Worm (Caenorhabditis elegans): Measurements from ENCODE around the gene ZK721.3.

Gene ZK721.3

ce11 chrX:8805475-8805874 lies 21.1 kb downstream of the ZK721.3 start:
- TF ChIP-seq ztf-1 (GFP tag; conservative IDR thresholded peaks at IDR 0.05) (no peak), mbf-1 (tag; optimal IDR thresholded peaks at IDR 0.05) (no peak), nhr-77 (tag; optimal IDR thresholded peaks at IDR 0.05) (no peak), snpc-4 (tag; optimal IDR thresholded peaks at IDR 0.05) (no peak), crh-2 (tag; optimal IDR thresholded peaks at IDR 0.05) (no peak), nhr-12 (tag; optimal IDR thresholded peaks at IDR 0.05) (no peak), skn-1 (tag; optimal IDR thresholded peaks at IDR 0.05) (no peak), lin-13 (GFP tag; optimal IDR thresholded peaks at IDR 0.05) (no peak), peb-1 (tag; optimal IDR thresholded peaks at IDR 0.05) (no peak), lin-11 (tag; optimal IDR thresholded peaks at IDR 0.05) (no peak), nhr-25 (tag; optimal IDR thresholded peaks at IDR 0.05) (no peak), ztf-11 (tag; optimal IDR thresholded peaks at IDR 0.05) (no peak), nhr-21 (tag; optimal IDR thresholded peaks at IDR 0.05) (no peak), nhr-11 (tag; optimal IDR thresholded peaks at IDR 0.05) (no peak), Y55F3AM.14 (GFP tag; optimal IDR thresholded peaks at IDR 0.05) (no peak), lsy-2 (tag; optimal IDR thresholded peaks at IDR 0.05) (no peak), nhr-237 (tag; optimal IDR thresholded peaks at IDR 0.05) (no peak), blmp-1 (tag; optimal IDR thresholded peaks at IDR 0.05; ENCODE audit: insufficient read depth) (no peak)

- peak; percentile 35 for TF ChIP-seq lin-11 (tag; optimal IDR thresholded peaks at IDR 0.05)
- TF ChIP-seq ceh-82 (tag; optimal IDR thresholded peaks at IDR 0.05) = no peak
- TF ChIP-seq F13H6.1 (tag; optimal IDR thresholded peaks at IDR 0.05) = peak; percentile 41
- TF ChIP-seq lsy-2 (tag; optimal IDR thresholded peaks at IDR 0.05) = peak in 1 of 2 experiments; percentile 22
- TF ChIP-seq skn-1 (tag; optimal IDR thresholded peaks at IDR 0.05) = no peak
- TF ChIP-seq mbf-1 (tag; optimal IDR thresholded peaks at IDR 0.05) = no peak
- TF ChIP-seq nhr-129 (tag; optimal IDR thresholded peaks at IDR 0.05) = peak; percentile 30
- TF ChIP-seq egl-27 (tag; optimal IDR thresholded peaks at IDR 0.05) = no peak
- TF ChIP-seq lin-13 (GFP tag; optimal IDR thresholded peaks at IDR 0.05) = peak; percentile 43
- peak in 1 of 2 experiments; percentile 40 for TF ChIP-seq mdl-1 (tag; optimal IDR thresholded peaks at IDR 0.05)
- TF ChIP-seq C34F6.9 (tag; optimal IDR thresholded peaks at IDR 0.05) = peak; percentile 37
- TF ChIP-seq ztf-4 (tag; optimal IDR thresholded peaks at IDR 0.05) = no peak
- TF ChIP-seq nhr-21 (tag; optimal IDR thresholded peaks at IDR 0.05) = peak; percentile 12
- peak; percentile 18 for TF ChIP-seq sma-9 (GFP tag; optimal IDR thresholded peaks at IDR 0.05)
- no peak for TF ChIP-seq sma-9 (tag; optimal IDR thresholded peaks at IDR 0.05)
- no peak for TF ChIP-seq aly-2 (tag; optimal IDR thresholded peaks at IDR 0.05)
- TF ChIP-seq Y55F3AM.14 (GFP tag; optimal IDR thresholded peaks at IDR 0.05) = peak; percentile 39
- no peak for TF ChIP-seq nhr-11 (tag; optimal IDR thresholded peaks at IDR 0.05)
- peak; percentile 31 for TF ChIP-seq unc-55 (GFP tag; optimal IDR thresholded peaks at IDR 0.05)
- TF ChIP-seq zag-1 (tag; optimal IDR thresholded peaks at IDR 0.05) = peak; percentile 48
These were observed 21.9 kb downstream of the ZK721.3 start, which contains the start of gene R04E5.8 for ce11 chrX:8806070-8806799. R04E5.8 (minus strand) TSS chrX:8806120.

- TF ChIP-seq C34F6.9 (tag; optimal IDR thresholded peaks at IDR 0.05) (no peak), mdl-1 (tag; optimal IDR thresholded peaks at IDR 0.05) (no peak), unc-55 (GFP tag; optimal IDR thresholded peaks at IDR 0.05) (peak; percentile 36)
These were observed 24.4 kb downstream of the ZK721.3 start for ce11 chrX:8808740-8809139.

- TF ChIP-seq nhr-10 (tag; optimal IDR thresholded peaks at IDR 0.05) (no peak), unc-39 (tag; optimal IDR thresholded peaks at IDR 0.05) (no peak), elt-1 (tag; optimal IDR thresholded peaks at IDR 0.05) (no peak), Y55F3AM.14 (GFP tag; optimal IDR thresholded peaks at IDR 0.05) (peak; percentile 80), unc-62 (GFP tag; optimal IDR thresholded peaks at IDR 0.05) (no peak), nhr-21 (tag; optimal IDR thresholded peaks at IDR 0.05) (peak; percentile 70), F13H6.1 (tag; optimal IDR thresholded peaks at IDR 0.05) (peak; percentile 92), nhr-11 (tag; optimal IDR thresholded peaks at IDR 0.05) (no peak), gmeb-1 (tag; optimal IDR thresholded peaks at IDR 0.05) (peak; percentile 48), ztf-4 (tag; optimal IDR thresholded peaks at IDR 0.05) (peak; percentile 41), sma-3 (GFP tag; optimal IDR thresholded peaks at IDR 0.05) (peak; percentile 72), nhr-25 (tag; optimal IDR thresholded peaks at IDR 0.05) (peak; percentile 64), mdl-1 (tag; optimal IDR thresholded peaks at IDR 0.05) (peak; percentile 84 to 95), zag-1 (tag; optimal IDR thresholded peaks at IDR 0.05) (peak; percentile 77), snpc-4 (tag; optimal IDR thresholded peaks at IDR 0.05) (peak; percentile 26), lin-11 (tag; optimal IDR thresholded peaks at IDR 0.05) (peak; percentile 96), aly-2 (tag; optimal IDR thresholded peaks at IDR 0.05) (no peak), peb-1 (tag; optimal IDR thresholded peaks at IDR 0.05) (peak; percentile 13), elt-3 (tag; optimal IDR thresholded peaks at IDR 0.05) (no peak), blmp-1 (tag; optimal IDR thresholded peaks at IDR 0.05; ENCODE audit: insufficient read depth) (peak; percentile 49), mbf-1 (tag; optimal IDR thresholded peaks at IDR 0.05) (no peak), lsy-2 (tag; optimal IDR thresholded peaks at IDR 0.05) (peak; percentile 53 to 84), sma-9 (GFP tag; optimal IDR thresholded peaks at IDR 0.05) (peak; percentile 90), sma-9 (tag; optimal IDR thresholded peaks at IDR 0.05) (no peak), crh-2 (tag; optimal IDR thresholded peaks at IDR 0.05) (peak; percentile 94), nhr-237 (tag; optimal IDR thresholded peaks at IDR 0.05) (no peak), sem-4 (tag; optimal IDR thresholded peaks at IDR 0.05) (peak; percentile 81), egl-27 (tag; optimal IDR thresholded peaks at IDR 0.05) (peak; percentile 86), lin-13 (GFP tag; optimal IDR thresholded peaks at IDR 0.05) (peak; percentile 83), mab-5 (tag; optimal IDR thresholded peaks at IDR 0.05) (peak; percentile 48), ztf-1 (GFP tag; conservative IDR thresholded peaks at IDR 0.05) (no peak), ama-1 (optimal IDR thresholded peaks at IDR 0.05) (peak; percentile 7), ceh-82 (tag; optimal IDR thresholded peaks at IDR 0.05) (peak; percentile 33), dmd-4 (tag; optimal IDR thresholded peaks at IDR 0.05) (no peak), unc-55 (GFP tag; optimal IDR thresholded peaks at IDR 0.05) (peak; percentile 96)
These were observed 26.6 kb downstream of the ZK721.3 start, which contains the start of gene R04E5.9 for ce11 chrX:8810908-8811307. R04E5.9 (minus strand) TSS chrX:8811142.

Measured in whole organism, L2 larva.